Fruit fly (Drosophila melanogaster): ENCODE measurements around the gene CG31224.

dm6 chr3R:18703514-18703913, 44.4 kb upstream of the CG31224 start:
- TF ChIP-seq CG4496 (GFP tag; IDR thresholded peaks at IDR 0.05) = no peak
- TF ChIP-seq Snoo (tag; optimal IDR thresholded peaks at IDR 0.05) = no peak
- no peak for TF ChIP-seq CG8159 (tag; optimal IDR thresholded peaks at IDR 0.05)
- no peak for TF ChIP-seq CG13204 (GFP tag; optimal IDR thresholded peaks at IDR 0.05)
- TF ChIP-seq D1 (tag; optimal IDR thresholded peaks at IDR 0.05) = no peak
- TF ChIP-seq CG14655 (GFP tag; optimal IDR thresholded peaks at IDR 0.05) = no peak
- TF ChIP-seq fd96Ca (GFP tag; IDR thresholded peaks at IDR 0.05) = no peak
- TF ChIP-seq CG32121 (GFP tag; IDR thresholded peaks at IDR 0.05) = no peak
